Worm (Caenorhabditis elegans) whole organism, L3 larva: ENCODE measurements around the gene C55A1.4.
"Not testable (repeated sequence)": the region's sequence is repeated elsewhere in the genome, so short reads cannot be mapped to it uniquely, and the experiment has no call there.

Experiments used
- ZK546.5 ChIP-seq: sonication (generic microtip); optimal IDR thresholded peaks from 2 replicates; lab custom pipeline; 2017; ENCODE audit warnings: missing biosample characterization, missing genetic modification characterization
- ama-1 ChIP-seq: fragments of 150-350 bp; optimal IDR thresholded peaks from 2 replicates; lab custom pipeline; 2018
- fkh-10 ChIP-seq: sonication (generic microtip); optimal IDR thresholded peaks from 2 replicates; lab custom pipeline; 2017; ENCODE audit warnings: missing biosample characterization, missing genetic modification reagents, missing genetic modification characterization
- lin-39 ChIP-seq: fragments of 150-350 bp; optimal IDR thresholded peaks from 2 replicates; lab custom pipeline; 2018; ENCODE audit warnings: missing biosample characterization, missing genetic modification reagents, missing genetic modification characterization
- nhr-11 ChIP-seq: fragments of 150-350 bp; optimal IDR thresholded peaks from 2 replicates; lab custom pipeline; 2014; ENCODE audit warnings: missing biosample characterization, missing genetic modification characterization
- nhr-25 ChIP-seq: sonication (generic microtip); optimal IDR thresholded peaks from 2 replicates; lab custom pipeline; 2017; ENCODE audit warnings: missing biosample characterization, missing genetic modification characterization
- nhr-76 ChIP-seq: fragments of 150-350 bp; sonication (generic microtip); optimal IDR thresholded peaks from 5 replicates; lab custom pipeline; 2014; ENCODE audit warnings: missing biosample characterization, missing genetic modification characterization
- pha-4 ChIP-seq: fragments of 150-350 bp; optimal IDR thresholded peaks from 2 replicates; lab custom pipeline; 2014; ENCODE audit warnings: missing biosample characterization, missing genetic modification reagents, missing genetic modification characterization
- tbx-2 ChIP-seq: sonication (generic microtip); optimal IDR thresholded peaks from 2 replicates; lab custom pipeline; 2016; ENCODE audit warnings: mild to moderate bottlenecking, missing genetic modification characterization, missing compliant biosample characterization
- unc-62 ChIP-seq: fragments of 150-350 bp; sonication (generic microtip); optimal IDR thresholded peaks from 4 replicates; lab custom pipeline; 2014; ENCODE audit warnings: missing biosample characterization, missing genetic modification reagents, missing genetic modification characterization
- ztf-11 ChIP-seq: fragments of 150-350 bp; optimal IDR thresholded peaks from 2 replicates; lab custom pipeline; 2014; ENCODE audit warnings: missing biosample characterization, missing genetic modification characterization
- ztf-4 ChIP-seq: fragments of 150-350 bp; optimal IDR thresholded peaks from 2 replicates; lab custom pipeline; 2014; ENCODE audit warnings: missing biosample characterization, missing genetic modification characterization

ce11 chrV:15668200-15668599, 25.1 kb upstream of the C55A1.4 start, which contains the start of gene F53E4.1:
- not testable (repeated sequence) for TF ChIP-seq nhr-25; ama-1 (lab: Kevin White, UChicago); nhr-76 (tag; lab: Kevin White, UChicago); lin-39 (tag; lab: Kevin White, UChicago); unc-62 (GFP tag; lab: Kevin White, UChicago); ZK546.5 (tag; lab: Kevin White, UChicago); ztf-4; tbx-2 (tag; lab: Kevin White, UChicago); ztf-11 (tag; lab: Kevin White, UChicago); fkh-10; nhr-11 (tag; lab: Kevin White, UChicago); pha-4 (tag; lab: Kevin White, UChicago)
